Worm (Caenorhabditis elegans): Measurements from ENCODE around the gene spp-28.

The spp-28 gene

ce11 chrIII:4204072-4204471 lies 13.9 kb upstream of the spp-28 start, which contains the start of the genes pelo-1 and R74.7:
pelo-1 (minus strand) TSS chrIII:4204222.
R74.7 (plus strand) TSS chrIII:4204429.
- TF ChIP-seq nfya-1 (tag; optimal IDR thresholded peaks at IDR 0.05) (no peak), ceh-19 (GFP tag; optimal IDR thresholded peaks at IDR 0.05) (no peak), sox-4 (tag; optimal IDR thresholded peaks at IDR 0.05) (no peak), nhr-232 (tag; optimal IDR thresholded peaks at IDR 0.05) (no peak), npax-4 (tag; optimal IDR thresholded peaks at IDR 0.05) (no peak), gmeb-2 (tag; optimal IDR thresholded peaks at IDR 0.05) (no peak), unc-42 (tag; optimal IDR thresholded peaks at IDR 0.05) (no peak), ref-2 (tag; optimal IDR thresholded peaks at IDR 0.05) (no peak)

ce11 chrIII:4196988-4197384 lies 6.8 kb upstream of the spp-28 start, which contains the start of gene asd-1:
asd-1 (plus strand) TSS chrIII:4197285.
- TF ChIP-seq ceh-30 (tag; optimal IDR thresholded peaks at IDR 0.05) (no peak), hlh-13 (GFP tag; optimal IDR thresholded peaks at IDR 0.05) (no peak), ztf-16 (tag; optimal IDR thresholded peaks at IDR 0.05) (no peak), ceh-2 (tag; optimal IDR thresholded peaks at IDR 0.05) (no peak)

- no peak for TF ChIP-seq fkh-10 (GFP tag; optimal IDR thresholded peaks at IDR 0.05)
- peak; percentile 28 for TF ChIP-seq ceh-34 (tag; optimal IDR thresholded peaks at IDR 0.05)
- no peak for TF ChIP-seq elt-4 (tag; optimal IDR thresholded peaks at IDR 0.05)
- TF ChIP-seq hlh-30 (tag; optimal IDR thresholded peaks at IDR 0.05; ENCODE audit: insufficient read depth), result peak; percentile 93
- TF ChIP-seq lim-6 (tag; optimal IDR thresholded peaks at IDR 0.05), result peak; percentile 61
- no peak for TF ChIP-seq T23F11.4 (GFP tag; optimal IDR thresholded peaks at IDR 0.05)
- TF ChIP-seq unc-55 (GFP tag; optimal IDR thresholded peaks at IDR 0.05), result peak; percentile 51
- TF ChIP-seq pag-3 (tag; optimal IDR thresholded peaks at IDR 0.05; ENCODE audit: borderline replicate concordance), result no peak
- TF ChIP-seq unc-86 (tag; optimal IDR thresholded peaks at IDR 0.05), result no peak
- TF ChIP-seq sdc-2 (tag; optimal IDR thresholded peaks at IDR 0.05), result peak; percentile 19
- TF ChIP-seq F13H6.1 (tag; optimal IDR thresholded peaks at IDR 0.05), result peak; percentile 41
- TF ChIP-seq C08G9.2 (tag; optimal IDR thresholded peaks at IDR 0.05), result peak; percentile 89
- no peak for TF ChIP-seq ceh-48 (tag; optimal IDR thresholded peaks at IDR 0.05)
- TF ChIP-seq elt-2 (tag; optimal IDR thresholded peaks at IDR 0.05), result peak; percentile 34
- no peak for TF ChIP-seq ttx-3 (tag; optimal IDR thresholded peaks at IDR 0.05)
- peak; percentile 19 for TF ChIP-seq ceh-14 (tag; optimal IDR thresholded peaks at IDR 0.05)
- TF ChIP-seq rnt-1 (tag; optimal IDR thresholded peaks at IDR 0.05), result peak; percentile 64
- TF ChIP-seq ref-2 (tag; optimal IDR thresholded peaks at IDR 0.05), result peak; percentile 51
- peak; percentile 74 for TF ChIP-seq fkh-6 (tag; optimal IDR thresholded peaks at IDR 0.05)
- no peak for TF ChIP-seq hlh-6 (tag; optimal IDR thresholded peaks at IDR 0.05)
- no peak for TF ChIP-seq lin-11 (tag; optimal IDR thresholded peaks at IDR 0.05)
- no peak for TF ChIP-seq pat-9 (tag; optimal IDR thresholded peaks at IDR 0.05)
- no peak for TF ChIP-seq syd-9 (tag; optimal IDR thresholded peaks at IDR 0.05)
- TF ChIP-seq ama-1 (optimal IDR thresholded peaks at IDR 0.05), result no peak
- TF ChIP-seq sox-2 (GFP tag; IDR thresholded peaks at IDR 0.05), result no peak
- TF ChIP-seq ceh-9 (tag; optimal IDR thresholded peaks at IDR 0.05), result no peak
- no peak for TF ChIP-seq madf-2 (tag; optimal IDR thresholded peaks at IDR 0.05)
- no peak for TF ChIP-seq pha-4 (tag; optimal IDR thresholded peaks at IDR 0.05)
- TF ChIP-seq tbx-2 (tag; optimal IDR thresholded peaks at IDR 0.05), result peak; percentile 81
- TF ChIP-seq K02D7.2 (tag; optimal IDR thresholded peaks at IDR 0.05), result no peak
- TF ChIP-seq nfya-1 (tag; optimal IDR thresholded peaks at IDR 0.05), result peak; percentile 67
- TF ChIP-seq C38D4.7 (GFP tag; optimal IDR thresholded peaks at IDR 0.05), result no peak
- TF ChIP-seq odd-2 (tag; optimal IDR thresholded peaks at IDR 0.05), result no peak
- no peak for TF ChIP-seq unc-3 (GFP tag; conservative IDR thresholded peaks at IDR 0.05)
- TF ChIP-seq unc-3 (tag; optimal IDR thresholded peaks at IDR 0.05), result no peak
- TF ChIP-seq Y22D7AL.16 (tag; optimal IDR thresholded peaks at IDR 0.05), result no peak
- TF ChIP-seq eyg-1 (tag; optimal IDR thresholded peaks at IDR 0.05), result no peak
- no peak for TF ChIP-seq gmeb-2 (tag; optimal IDR thresholded peaks at IDR 0.05)
- no peak for TF ChIP-seq fax-1 (tag; optimal IDR thresholded peaks at IDR 0.05)
- TF ChIP-seq ceh-31 (tag; optimal IDR thresholded peaks at IDR 0.05), result peak; percentile 89
Measured at ce11 chrIII:4196301-4196987, 6.3 kb upstream of the spp-28 start.
